Worm (Caenorhabditis elegans): ENCODE data around the gene Y53F4B.26.

DNA sequence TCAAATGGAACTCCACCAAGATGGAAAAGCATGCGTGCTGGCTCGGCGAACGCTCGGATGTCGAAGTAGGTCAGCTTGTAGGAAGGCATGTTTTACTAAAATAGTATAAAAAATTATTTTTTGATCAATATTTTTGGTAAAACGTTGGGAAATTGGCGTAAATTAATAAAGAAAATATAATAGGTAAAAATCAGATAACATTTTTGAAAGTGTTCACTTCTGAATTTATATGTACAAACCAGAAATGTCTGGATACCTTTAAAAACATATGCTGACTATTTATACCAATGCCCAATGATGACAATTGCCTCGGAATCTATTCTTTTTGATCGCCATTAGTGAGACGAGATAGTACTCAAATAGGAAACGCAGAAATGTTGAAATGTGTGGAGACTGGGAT, 44.5 kb upstream of the Y53F4B.26 start, which contains the start of gene gst-35:
- TF ChIP-seq pha-4 (tag; optimal IDR thresholded peaks at IDR 0.05), result no peak
- no peak for TF ChIP-seq sea-2 (GFP tag; optimal IDR thresholded peaks at IDR 0.05)
- TF ChIP-seq fos-1 (tag; optimal IDR thresholded peaks at IDR 0.05), result no peak
- no peak for TF ChIP-seq lin-39 (tag; optimal IDR thresholded peaks at IDR 0.05)
- no peak for TF ChIP-seq ceh-28 (tag; optimal IDR thresholded peaks at IDR 0.05)
- TF ChIP-seq nhr-237 (tag; optimal IDR thresholded peaks at IDR 0.05), result no peak
- TF ChIP-seq nhr-11 (tag; optimal IDR thresholded peaks at IDR 0.05), result no peak
- no peak for TF ChIP-seq ztf-11 (tag; optimal IDR thresholded peaks at IDR 0.05)
- TF ChIP-seq fkh-10 (GFP tag; optimal IDR thresholded peaks at IDR 0.05), result no peak
- no peak for TF ChIP-seq nhr-67 (tag; optimal IDR thresholded peaks at IDR 0.05)
- TF ChIP-seq jun-1 (tag; optimal IDR thresholded peaks at IDR 0.05), result no peak
- no peak for TF ChIP-seq ZK546.5 (tag; optimal IDR thresholded peaks at IDR 0.05)
- TF ChIP-seq unc-62 (GFP tag; optimal IDR thresholded peaks at IDR 0.05), result no peak
- no peak for TF ChIP-seq nhr-76 (tag; optimal IDR thresholded peaks at IDR 0.05)

Measured in whole organism, L3 larva.